Fruit fly (Drosophila melanogaster): ENCODE results near the gene Sms.
A peak's percentile ranks its signal among the peaks of the same experiment; 100 is the strongest.

The Sms gene

DNA sequence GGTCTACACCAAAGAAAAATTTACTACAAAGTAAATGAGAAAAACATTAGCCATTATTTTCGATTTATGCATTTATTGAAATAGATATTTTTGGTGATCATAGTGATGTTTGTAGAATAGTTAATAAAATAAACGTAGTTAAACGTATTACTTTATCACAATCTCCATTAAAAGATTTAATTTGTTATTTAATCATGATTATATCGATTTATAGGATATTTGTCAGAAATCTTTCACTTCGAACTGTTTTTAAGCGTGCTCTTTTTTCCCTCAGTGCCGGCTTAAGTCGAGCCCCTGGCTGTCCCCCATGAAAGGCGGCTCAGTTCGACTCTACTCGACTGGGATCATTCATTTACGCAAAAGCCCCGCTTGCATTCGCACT, 53.4 kb downstream of the Sms start (continued):
- no peak for TF ChIP-seq CG2199 (GFP tag; IDR thresholded peaks at IDR 0.05)
- TF ChIP-seq ato (GFP tag; IDR thresholded peaks at IDR 0.05; ENCODE audit: partially characterized antibody): no peak
- no peak for TF ChIP-seq zen2 (GFP tag; IDR thresholded peaks at IDR 0.05; ENCODE audit: partially characterized antibody)
- TF ChIP-seq ssp (GFP tag; IDR thresholded peaks at IDR 0.05): 0 out of 2 replicates have a peak, but pooled peaks have one; percentile 7
- 0 out of 3 replicates have a peak, but pooled peaks have one; percentile 37 for TF ChIP-seq dysf (GFP tag; IDR thresholded peaks at IDR 0.05)
- TF ChIP-seq CG43689 (GFP tag; IDR thresholded peaks at IDR 0.05): no peak
- no peak for TF ChIP-seq CG4404 (GFP tag; IDR thresholded peaks at IDR 0.05)
- peak; percentile 27; the same call in 1 of the 3 replicates for TF ChIP-seq row (GFP tag; IDR thresholded peaks at IDR 0.05)
- TF ChIP-seq CG17359 (tag; optimal IDR thresholded peaks at IDR 0.05): no peak
- no peak for TF ChIP-seq CG10543 (GFP tag; optimal IDR thresholded peaks at IDR 0.05)
- no peak for TF ChIP-seq HLHmδ (GFP tag; optimal IDR thresholded peaks at IDR 0.05)
- peak; percentile 36; the same call in 1 of the 3 replicates for TF ChIP-seq CG11695 (GFP tag; IDR thresholded peaks at IDR 0.05)
- peak; percentile 15 for TF ChIP-seq Oli (tag; optimal IDR thresholded peaks at IDR 0.05)
- no peak for TF ChIP-seq dati (GFP tag; IDR thresholded peaks at IDR 0.05)
- TF ChIP-seq CG12769 (tag; optimal IDR thresholded peaks at IDR 0.05): no peak
- TF ChIP-seq CG7839 (tag; optimal IDR thresholded peaks at IDR 0.05): peak; percentile 8
- TF ChIP-seq CG16779 (GFP tag; IDR thresholded peaks at IDR 0.05): no peak
- no peak for TF ChIP-seq CG16813 (GFP tag; IDR thresholded peaks at IDR 0.05; ENCODE audit: partially characterized antibody)
- TF ChIP-seq crol (GFP tag; IDR thresholded peaks at IDR 0.05): 0 out of 2 replicates have a peak, but pooled peaks have one; percentile 4
- TF ChIP-seq CG18476 (GFP tag; optimal IDR thresholded peaks at IDR 0.05): peak; percentile 15
- TF ChIP-seq CrebB (tag; optimal IDR thresholded peaks at IDR 0.05): no peak
- TF ChIP-seq CG15269 (tag; optimal IDR thresholded peaks at IDR 0.05): peak; percentile 9
- TF ChIP-seq ems (GFP tag; optimal IDR thresholded peaks at IDR 0.05): no peak
- TF ChIP-seq sens (GFP tag): peak; percentile 83
- no peak for TF ChIP-seq ERR (GFP tag; optimal IDR thresholded peaks at IDR 0.05)
- peak; percentile 23 for TF ChIP-seq dmrt99B (tag; optimal IDR thresholded peaks at IDR 0.05)
- TF ChIP-seq prd (optimal IDR thresholded peaks at IDR 0.05): no peak
- TF ChIP-seq prd (GFP tag; IDR thresholded peaks at IDR 0.05): peak; percentile 45; the same call in 1 of the 3 replicates
- no peak for TF ChIP-seq Mrtf (GFP tag; IDR thresholded peaks at IDR 0.05)
- TF ChIP-seq CG8359 (GFP tag; optimal IDR thresholded peaks at IDR 0.05; ENCODE audit: borderline replicate concordance): no peak
- 0 out of 2 replicates have a peak, but pooled peaks have one; percentile 11 for TF ChIP-seq danr (GFP tag; IDR thresholded peaks at IDR 0.05)
- peak; percentile 24 for TF ChIP-seq CG30403 (GFP tag; optimal IDR thresholded peaks at IDR 0.05)
- no peak for TF ChIP-seq ap (GFP tag; IDR thresholded peaks at IDR 0.05)
- no peak for TF ChIP-seq amos (GFP tag; IDR thresholded peaks at IDR 0.05; ENCODE audit: partially characterized antibody)
- no peak for TF ChIP-seq unpg (GFP tag; optimal IDR thresholded peaks at IDR 0.05)
- TF ChIP-seq nmo (GFP tag; optimal IDR thresholded peaks at IDR 0.05): peak; percentile 10
- TF ChIP-seq Drgx (GFP tag; IDR thresholded peaks at IDR 0.05): peak; percentile 38; the same call in 1 of the 2 replicates
- TF ChIP-seq CG2678 (tag; optimal IDR thresholded peaks at IDR 0.05): peak; percentile 11
- peak; percentile 9 for TF ChIP-seq tap (tag; optimal IDR thresholded peaks at IDR 0.05)
- TF ChIP-seq CG3281 (GFP tag; optimal IDR thresholded peaks at IDR 0.05): peak; percentile 22

DNA sequence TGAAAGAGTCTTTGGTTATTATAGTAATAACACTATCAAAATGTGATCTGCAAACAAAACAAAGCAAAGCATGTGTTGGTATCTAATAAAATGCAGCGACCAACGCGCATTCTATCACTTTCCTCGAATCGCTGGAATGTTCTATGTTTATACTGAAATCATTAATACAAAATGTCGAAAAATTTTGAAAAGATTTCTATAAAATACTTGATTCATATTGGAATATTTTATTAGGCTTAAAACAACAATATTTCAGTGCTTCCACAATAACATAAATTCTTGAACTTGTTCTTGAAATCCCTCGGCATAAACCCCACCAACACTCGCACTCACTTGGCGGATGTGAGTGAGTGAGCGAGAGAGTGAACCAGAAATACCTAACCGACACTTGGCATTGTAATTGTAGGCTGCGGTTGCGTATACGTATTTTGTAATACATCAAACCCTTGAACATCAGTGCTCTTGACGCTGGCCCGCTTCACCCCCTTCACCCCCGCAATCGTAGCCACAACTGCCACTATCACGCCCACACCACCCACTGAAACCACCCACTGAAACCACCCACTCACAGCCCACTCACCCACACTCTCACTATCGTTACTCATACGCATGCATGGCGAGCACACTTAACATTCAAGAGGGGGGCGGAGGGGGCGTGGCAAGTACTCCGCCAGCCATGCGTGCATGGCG, 54.0 kb downstream of the Sms start:
- TF ChIP-seq ci (GFP tag; IDR thresholded peaks at IDR 0.05): peak; percentile 86
- 0 out of 2 replicates have a peak, but pooled peaks have one; percentile 31 for TF ChIP-seq CG11247 (GFP tag; IDR thresholded peaks at IDR 0.05)
- TF ChIP-seq zfh1 (GFP tag; IDR thresholded peaks at IDR 0.05): peak; percentile 64
- peak; percentile 46 for TF ChIP-seq CG8924 (tag; optimal IDR thresholded peaks at IDR 0.05)
- peak; percentile 81 for TF ChIP-seq CG4820 (GFP tag; optimal IDR thresholded peaks at IDR 0.05)
- no peak for TF ChIP-seq CG17361 (GFP tag; IDR thresholded peaks at IDR 0.05)
- no peak for TF ChIP-seq inv (GFP tag; IDR thresholded peaks at IDR 0.05; ENCODE audit: partially characterized antibody)
- TF ChIP-seq CoRest (tag; optimal IDR thresholded peaks at IDR 0.05): peak; percentile 28
- TF ChIP-seq CG15479 (GFP tag; optimal IDR thresholded peaks at IDR 0.05): no peak
- TF ChIP-seq stc (GFP tag; IDR thresholded peaks at IDR 0.05): peak; percentile 58
- TF ChIP-seq luna (GFP tag; optimal IDR thresholded peaks at IDR 0.05): no peak
- TF ChIP-seq sob (GFP tag; IDR thresholded peaks at IDR 0.05): peak; percentile 45

All from whole organism, embryonic.